Fruit fly (Drosophila melanogaster) Kc167 (cell line): Measurements from ENCODE around the gene Polr2J.

Experiments used
- Sin3A ChIP-seq: fragments of >200 bp; optimal IDR thresholded peaks from 2 replicates; lab custom pipeline; 2018; ENCODE audit warnings: missing external identifiers
- psq ChIP-seq: fragments of >200 bp; optimal IDR thresholded peaks from 2 replicates; lab custom pipeline; 2017; ENCODE audit warnings: missing external identifiers
- ttk ChIP-seq: sonication (Bioruptor generic); optimal IDR thresholded peaks from 2 replicates; lab custom pipeline; 2017; ENCODE audit warnings: missing external identifiers

DNA sequence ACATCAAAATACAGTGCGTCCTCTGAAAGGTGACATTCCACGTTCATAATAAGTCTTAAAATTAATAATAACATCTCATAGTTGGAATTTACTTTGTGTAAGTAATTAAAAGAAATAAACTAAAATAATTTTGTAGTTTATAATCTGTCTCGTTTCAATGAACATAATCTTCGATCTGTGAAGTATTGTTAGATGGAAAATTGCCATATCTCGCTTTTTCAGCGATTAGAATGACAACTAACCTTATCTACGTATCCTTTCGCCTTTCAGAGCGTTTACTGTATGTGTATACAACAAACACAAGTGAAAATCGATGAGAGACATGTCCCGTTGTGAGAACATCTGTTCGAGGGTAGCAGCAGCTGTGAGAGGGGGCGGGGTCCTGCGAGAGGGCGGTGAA lies 27.9 kb downstream of the Polr2J start:
- no peak for TF ChIP-seq Sin3A
- no peak for TF ChIP-seq psq (lab: Kevin White, UChicago)
- no peak for TF ChIP-seq ttk (lab: Kevin White, UChicago)
